Fruit fly (Drosophila melanogaster) whole organism, embryonic: ENCODE data around the gene AP-1mu.

Experiments
- Aef1 ChIP-seq: fragments of 200-800 bp; sonication (Bioruptor generic); IDR thresholded peaks from 3 replicates; pipeline ENCODE4 v1.3.6; 2022; ENCODE audit warnings: missing biosample characterization, missing genetic modification characterization
- Atf-2 ChIP-seq: fragments of 200-800 bp; sonication (Bioruptor generic); optimal IDR thresholded peaks from 2 replicates; lab custom pipeline; 2016; ENCODE audit warnings: missing biosample characterization, missing genetic modification characterization
- CG10654 ChIP-seq: fragments of 200-800 bp; sonication (Bioruptor generic); optimal IDR thresholded peaks from 2 replicates; lab custom pipeline; 2016; ENCODE audit warnings: missing biosample characterization, missing genetic modification characterization
- CG11456 ChIP-seq: fragments of 200-800 bp; sonication (Bioruptor generic); IDR thresholded peaks from 3 replicates; pipeline ENCODE4 v1.3.6; 2022; ENCODE audit warnings: missing biosample characterization, missing genetic modification characterization
- CG11560 ChIP-seq: fragments of 200-800 bp; sonication (Bioruptor generic); IDR thresholded peaks from 3 replicates; pipeline ENCODE4 v1.3.6; 2022; ENCODE audit warnings: missing biosample characterization, missing genetic modification characterization
- CG11696 ChIP-seq: fragments of 200-800 bp; sonication (Bioruptor generic); IDR thresholded peaks from 2 replicates; pipeline ENCODE4 v1.3.6; 2022; ENCODE audit warnings: missing biosample characterization, missing genetic modification characterization
- CG12071 ChIP-seq: fragments of 200-800 bp; sonication (Bioruptor generic); optimal IDR thresholded peaks from 3 replicates; lab custom pipeline; 2018; ENCODE audit warnings: missing biosample characterization, mild to moderate bottlenecking, missing genetic modification characterization
- CG12236 ChIP-seq: fragments of 200-800 bp; sonication (Bioruptor generic); optimal IDR thresholded peaks from 2 replicates; lab custom pipeline; 2016; ENCODE audit warnings: missing biosample characterization, missing genetic modification characterization
- CG12391 ChIP-seq: fragments of 200-800 bp; sonication (Bioruptor generic); optimal IDR thresholded peaks from 3 replicates; lab custom pipeline; 2018; ENCODE audit warnings: missing biosample characterization, mild to moderate bottlenecking, missing genetic modification characterization, moderate library complexity
- CG14050 ChIP-seq: fragments of 200-800 bp; sonication (Bioruptor generic); IDR thresholded peaks from 3 replicates; pipeline ENCODE4 v1.3.6; 2022; ENCODE audit warnings: missing biosample characterization, missing genetic modification characterization
- CG15479 ChIP-seq: fragments of 200-800 bp; sonication (Bioruptor generic); optimal IDR thresholded peaks from 3 replicates; lab custom pipeline; 2019; ENCODE audit warnings: missing biosample characterization, mild to moderate bottlenecking, missing genetic modification characterization, moderate library complexity
- CG15601 ChIP-seq: fragments of 200-800 bp; sonication (Bioruptor generic); optimal IDR thresholded peaks from 3 replicates; lab custom pipeline; 2019; ENCODE audit warnings: missing biosample characterization, mild to moderate bottlenecking, missing genetic modification characterization, moderate library complexity
- CG17361 ChIP-seq: fragments of 200-800 bp; sonication (Bioruptor generic); IDR thresholded peaks from 3 replicates; pipeline ENCODE4 v1.3.6; 2022; ENCODE audit warnings: missing biosample characterization, missing genetic modification characterization
- CG2116 ChIP-seq: fragments of 200-800 bp; sonication (Bioruptor generic); optimal IDR thresholded peaks from 3 replicates; lab custom pipeline; 2018; ENCODE audit warnings: missing biosample characterization, mild to moderate bottlenecking, missing genetic modification characterization
- CG2120 ChIP-seq: fragments of 200-800 bp; sonication (Bioruptor generic); optimal IDR thresholded peaks from 3 replicates; lab custom pipeline; 2016; ENCODE audit warnings: missing biosample characterization, missing genetic modification characterization
- CG32772 ChIP-seq: fragments of 200-800 bp; sonication (Bioruptor generic); IDR thresholded peaks from 2 replicates; pipeline ENCODE4 v1.3.6; 2022; ENCODE audit warnings: missing biosample characterization, missing genetic modification characterization
- CG3726 ChIP-seq: fragments of 200-800 bp; sonication (Bioruptor generic); IDR thresholded peaks from 3 replicates; pipeline ENCODE4, ENCODE4 v1.3.6; 2022; ENCODE audit warnings: missing biosample characterization, missing genetic modification characterization
- CG3838 ChIP-seq: fragments of 200-800 bp; sonication (Bioruptor generic); optimal IDR thresholded peaks from 3 replicates; lab custom pipeline; 2016; ENCODE audit warnings: missing biosample characterization, missing genetic modification characterization
- CG4404 ChIP-seq: fragments of 200-800 bp; sonication (Bioruptor generic); IDR thresholded peaks from 2 replicates; pipeline ENCODE4 v1.3.6; 2022; ENCODE audit warnings: missing biosample characterization, missing genetic modification characterization
- CG5180 ChIP-seq: fragments of 200-800 bp; sonication (Bioruptor generic); optimal IDR thresholded peaks from 3 replicates; lab custom pipeline; 2017; ENCODE audit warnings: missing biosample characterization, missing genetic modification characterization, mild to moderate bottlenecking, moderate library complexity, missing genetic modification reagents
- CG5953 ChIP-seq: fragments of 200-800 bp; sonication (Bioruptor generic); IDR thresholded peaks from 2 replicates; pipeline ENCODE4 v1.3.6; 2022; ENCODE audit warnings: missing biosample characterization, missing genetic modification characterization
- CG7372 ChIP-seq: fragments of 200-800 bp; sonication (Bioruptor generic); IDR thresholded peaks from 2 replicates; pipeline ENCODE4 v1.3.6; 2022; ENCODE audit warnings: missing biosample characterization, missing genetic modification characterization
- CG7556 ChIP-seq: fragments of 200-800 bp; sonication (Bioruptor generic); optimal IDR thresholded peaks from 2 replicates; lab custom pipeline; 2017; ENCODE audit warnings: missing biosample characterization, mild to moderate bottlenecking, missing genetic modification characterization
- CG7839 ChIP-seq: fragments of 200-800 bp; sonication (Bioruptor generic); optimal IDR thresholded peaks from 3 replicates; lab custom pipeline; 2018; ENCODE audit warnings: missing biosample characterization, mild to moderate bottlenecking, missing genetic modification characterization, moderate library complexity
- CG8765 ChIP-seq: fragments of 200-800 bp; sonication (Bioruptor generic); IDR thresholded peaks from 2 replicates; pipeline ENCODE4 v1.3.6; 2022; ENCODE audit warnings: missing biosample characterization, missing genetic modification characterization
- Doc2 ChIP-seq: fragments of 200-800 bp; sonication (Bioruptor generic); IDR thresholded peaks from 2 replicates; pipeline ENCODE4 v1.3.6; 2022; ENCODE audit warnings: missing biosample characterization, missing genetic modification characterization
- Dref ChIP-seq: fragments of 200-800 bp; sonication (Bioruptor generic); IDR thresholded peaks from 2 replicates; pipeline ENCODE4 v1.3.6; 2022; ENCODE audit warnings: missing biosample characterization, missing genetic modification characterization
- Lim3 ChIP-seq: fragments of 200-800 bp; sonication (Bioruptor generic); IDR thresholded peaks from 2 replicates; pipeline ENCODE4 v1.3.6; 2022; ENCODE audit warnings: missing biosample characterization, missing genetic modification characterization
- NK7.1 ChIP-seq: fragments of 200-800 bp; sonication (Bioruptor generic); optimal IDR thresholded peaks from 3 replicates; lab custom pipeline; 2016; ENCODE audit warnings: missing biosample characterization, missing genetic modification characterization
- Sox100B ChIP-seq: fragments of 200-800 bp; sonication (Bioruptor generic); optimal IDR thresholded peaks from 3 replicates; lab custom pipeline; 2018; ENCODE audit warnings: missing biosample characterization, mild to moderate bottlenecking, missing genetic modification characterization
- Stat92E ChIP-seq, 3 experiments: fragments of >200 bp in 2 of 3; fragments of 200-800 bp in 1 of 3; sonication (Bioruptor generic) in 1 of 3; optimal IDR thresholded peaks; 2 replicates each; lab custom pipeline; 2017 to 2019; ENCODE audit warnings: missing biosample characterization in 3 of 3, missing genetic modification characterization in 3 of 3, mild to moderate bottlenecking in 1 of 3, moderate library complexity in 1 of 3
- ase ChIP-seq: fragments of 200-800 bp; sonication (Bioruptor generic); IDR thresholded peaks from 3 replicates; pipeline ENCODE4 v1.3.6; 2022; ENCODE audit warnings: missing biosample characterization, missing genetic modification characterization
- bab2 ChIP-seq: fragments of 200-800 bp; sonication (Bioruptor generic); optimal IDR thresholded peaks from 2 replicates; lab custom pipeline; 2016; ENCODE audit warnings: missing biosample characterization, missing genetic modification characterization
- bowl ChIP-seq: fragments of 200-800 bp; sonication (Bioruptor generic); IDR thresholded peaks from 2 replicates; pipeline ENCODE4 v1.3.6; 2022; ENCODE audit warnings: missing biosample characterization, missing genetic modification characterization
- dimm ChIP-seq: fragments of 200-800 bp; sonication (Bioruptor generic); IDR thresholded peaks from 2 replicates; pipeline ENCODE4 v1.3.6; 2022; ENCODE audit warnings: missing biosample characterization, missing genetic modification characterization
- dmrt99B ChIP-seq: fragments of 200-800 bp; sonication (Bioruptor generic); optimal IDR thresholded peaks from 2 replicates; lab custom pipeline; 2018; ENCODE audit warnings: missing biosample characterization, mild to moderate bottlenecking, missing genetic modification characterization, moderate library complexity
- dpn ChIP-seq, 2 experiments: fragments of 200-800 bp; sonication (Bioruptor generic); optimal IDR thresholded peaks; 3 replicates each; lab custom pipeline; 2016; ENCODE audit warnings: missing biosample characterization in 2 of 2, missing genetic modification characterization in 2 of 2
- ftz-f1 ChIP-seq: fragments of 200-800 bp; sonication (Bioruptor generic); optimal IDR thresholded peaks from 2 replicates; lab custom pipeline; 2016; ENCODE audit warnings: missing biosample characterization, missing genetic modification characterization
- gce ChIP-seq: fragments of 200-800 bp; sonication (Bioruptor generic); IDR thresholded peaks from 3 replicates; pipeline ENCODE4 v1.3.6; 2022; ENCODE audit warnings: missing biosample characterization, missing genetic modification characterization
- gfzf ChIP-seq: fragments of 200-800 bp; sonication (Bioruptor generic); optimal IDR thresholded peaks from 2 replicates; lab custom pipeline; 2016; ENCODE audit warnings: missing biosample characterization, mild to moderate bottlenecking, missing genetic modification characterization, moderate library complexity
- gt ChIP-seq: fragments of 200-800 bp; sonication (Bioruptor generic); IDR thresholded peaks from 2 replicates; pipeline ENCODE4 v1.3.6; 2022; ENCODE audit warnings: missing biosample characterization, missing genetic modification characterization
- h ChIP-seq: fragments of >200 bp; optimal IDR thresholded peaks from 2 replicates; lab custom pipeline; 2017
- jumu ChIP-seq: fragments of 200-800 bp; sonication (Bioruptor generic); optimal IDR thresholded peaks from 3 replicates; lab custom pipeline; 2016; ENCODE audit warnings: missing biosample characterization, missing genetic modification characterization
- lab ChIP-seq: fragments of 200-800 bp; sonication (Bioruptor generic); optimal IDR thresholded peaks from 3 replicates; lab custom pipeline; 2017; ENCODE audit warnings: missing biosample characterization, missing genetic modification characterization, mild to moderate bottlenecking, moderate library complexity, missing genetic modification reagents
- nerfin-1 ChIP-seq: fragments of 200-800 bp; sonication (Bioruptor generic); optimal IDR thresholded peaks from 3 replicates; lab custom pipeline; 2019; ENCODE audit warnings: missing biosample characterization, mild to moderate bottlenecking, missing genetic modification characterization, moderate library complexity
- odd ChIP-seq: fragments of 200-800 bp; sonication (Bioruptor generic); optimal IDR thresholded peaks from 2 replicates; lab custom pipeline; 2017; ENCODE audit warnings: missing biosample characterization, mild to moderate bottlenecking, missing genetic modification characterization
- pb ChIP-seq: fragments of 200-800 bp; sonication (Bioruptor generic); optimal IDR thresholded peaks from 3 replicates; lab custom pipeline; 2016; ENCODE audit warnings: missing biosample characterization, missing genetic modification characterization
- phol ChIP-seq: fragments of 200-800 bp; sonication (Bioruptor generic); optimal IDR thresholded peaks from 3 replicates; lab custom pipeline; 2018; ENCODE audit warnings: missing biosample characterization, mild to moderate bottlenecking, missing genetic modification characterization, moderate library complexity
- psq ChIP-seq: fragments of 200-800 bp; sonication (Bioruptor generic); optimal IDR thresholded peaks from 2 replicates; lab custom pipeline; 2017; ENCODE audit warnings: missing biosample characterization, missing genetic modification characterization
- pum ChIP-seq: fragments of 200-800 bp; sonication (Bioruptor generic); optimal IDR thresholded peaks from 2 replicates; lab custom pipeline; 2016; ENCODE audit warnings: missing biosample characterization, missing genetic modification characterization
- sd ChIP-seq: fragments of 200-800 bp; sonication (Bioruptor generic); optimal IDR thresholded peaks from 3 replicates; lab custom pipeline; 2018; ENCODE audit warnings: missing biosample characterization, mild to moderate bottlenecking, missing genetic modification characterization, moderate library complexity
- tll ChIP-seq, 2 experiments: fragments of 200-800 bp in 1 of 2; fragments of >200 bp in 1 of 2; sonication (Bioruptor generic) in 1 of 2; optimal IDR thresholded peaks; 2 replicates each; lab custom pipeline; 2017 to 2019; ENCODE audit warnings: missing biosample characterization in 2 of 2, missing genetic modification characterization in 2 of 2, mild to moderate bottlenecking in 1 of 2, moderate library complexity in 1 of 2
- wor ChIP-seq: fragments of 200-800 bp; sonication (Bioruptor generic); IDR thresholded peaks from 2 replicates; pipeline ENCODE4 v1.3.6; 2022; ENCODE audit warnings: missing biosample characterization, missing genetic modification characterization

The AP-1mu gene

dm6 chr3R:9529913-9530312 is 29.4 kb downstream of the AP-1mu start (continued):
- TF ChIP-seq phol (tag; lab: Kevin White, UChicago) (no peak), dimm (GFP tag; lab: Robert Waterston, UW) (no peak), gt (GFP tag; lab: Robert Waterston, UW) (no peak), CG14050 (GFP tag; lab: Robert Waterston, UW) (no peak), CG11696 (GFP tag; lab: Robert Waterston, UW) (no peak), sd (peak; percentile 5), NK7.1 (GFP tag; lab: Kevin White, UChicago) (no peak), bowl (GFP tag; lab: Robert Waterston, UW) (no peak), CG32772 (GFP tag; lab: Robert Waterston, UW) (no peak), CG15479 (GFP tag; lab: Kevin White, UChicago) (no peak), bab2 (GFP tag; lab: Kevin White, UChicago) (no peak), Aef1 (GFP tag; lab: Robert Waterston, UW) (no peak), ftz-f1 (GFP tag; lab: Kevin White, UChicago) (no peak), CG5180 (no peak), CG10654 (GFP tag; lab: Kevin White, UChicago) (no peak), CG7839 (tag; lab: Kevin White, UChicago) (no peak), tll (GFP tag; optimal IDR thresholded peaks at IDR 0.05; lab: Kevin White, UChicago) (no peak), CG3838 (GFP tag; lab: Kevin White, UChicago) (no peak), pb (GFP tag; lab: Kevin White, UChicago) (no peak), psq (GFP tag; lab: Kevin White, UChicago) (no peak), CG12071 (GFP tag; lab: Kevin White, UChicago) (peak; percentile 55), dmrt99B (tag; lab: Kevin White, UChicago) (no peak), CG7372 (GFP tag; lab: Robert Waterston, UW) (no peak), wor (GFP tag; lab: Robert Waterston, UW) (no peak), ase (GFP tag; lab: Robert Waterston, UW) (no peak), Lim3 (GFP tag; lab: Robert Waterston, UW) (no peak), CG2116 (GFP tag; lab: Kevin White, UChicago) (no peak), Sox100B (GFP tag; lab: Kevin White, UChicago) (peak; percentile 2), CG5953 (no peak), jumu (GFP tag; lab: Kevin White, UChicago) (no peak), CG12391 (tag; lab: Kevin White, UChicago) (no peak), CG3726 (GFP tag; lab: Robert Waterston, UW) (no peak), CG8765 (GFP tag; lab: Robert Waterston, UW) (no peak), CG12236 (GFP tag; lab: Kevin White, UChicago) (no peak), h (lab: Kevin White, UChicago) (no peak), lab (GFP tag; lab: Kevin White, UChicago) (peak; percentile 6), CG2120 (GFP tag; lab: Kevin White, UChicago) (no peak), pum (GFP tag; lab: Kevin White, UChicago) (no peak), CG4404 (GFP tag; lab: Robert Waterston, UW) (no peak), CG11456 (GFP tag; lab: Robert Waterston, UW) (no peak), gce (GFP tag; lab: Robert Waterston, UW) (no peak), Atf-2 (GFP tag; lab: Kevin White, UChicago) (no peak), CG17361 (no peak), gfzf (GFP tag; lab: Kevin White, UChicago) (no peak), Doc2 (no peak), odd (GFP tag; lab: Kevin White, UChicago) (no peak), Stat92E (GFP tag; optimal IDR thresholded peaks at IDR 0.05; lab: Kevin White, UChicago) (no peak), nerfin-1 (tag; lab: Kevin White, UChicago) (no peak), CG11560 (tag; lab: Robert Waterston, UW) (no peak), CG15601 (no peak), Dref (GFP tag; lab: Robert Waterston, UW) (no peak), CG7556 (GFP tag; lab: Kevin White, UChicago) (no peak), dpn (GFP tag; optimal IDR thresholded peaks at IDR 0.05; lab: Kevin White, UChicago) (no peak)
